Fruit fly (Drosophila melanogaster) whole organism, embryonic: Measurements from ENCODE around the gene CG44000.

Experiments used
- ATbp ChIP-seq: fragments of 200-800 bp; sonication (Bioruptor generic); optimal IDR thresholded peaks from 2 replicates; lab custom pipeline; 2017; ENCODE audit warnings: missing biosample characterization, mild to moderate bottlenecking, missing genetic modification characterization, missing genetic modification reagents
- Asciz ChIP-seq: fragments of 200-800 bp; sonication (Bioruptor generic); optimal IDR thresholded peaks from 2 replicates; lab custom pipeline; 2017; ENCODE audit warnings: missing biosample characterization, mild to moderate bottlenecking, missing genetic modification characterization, missing genetic modification reagents
- BEAF-32 ChIP-seq: fragments of 200-800 bp; sonication (Bioruptor generic); optimal IDR thresholded peaks from 3 replicates; lab custom pipeline; 2017; ENCODE audit warnings: missing biosample characterization, missing genetic modification characterization, mild to moderate bottlenecking, moderate library complexity, missing genetic modification reagents
- BtbVII ChIP-seq: fragments of 200-800 bp; sonication (Bioruptor generic); optimal IDR thresholded peaks from 3 replicates; lab custom pipeline; 2017; ENCODE audit warnings: missing biosample characterization, mild to moderate bottlenecking, missing genetic modification characterization
- CG10366 ChIP-seq: fragments of 200-800 bp; sonication (Bioruptor generic); IDR thresholded peaks from 2 replicates; pipeline ENCODE4 v1.3.6; 2022; ENCODE audit warnings: missing biosample characterization, missing genetic modification characterization
- CG10543 ChIP-seq: fragments of 200-800 bp; sonication (Bioruptor generic); optimal IDR thresholded peaks from 3 replicates; lab custom pipeline; 2017; ENCODE audit warnings: missing biosample characterization, mild to moderate bottlenecking, missing genetic modification characterization, moderate library complexity
- CG11093 ChIP-seq: fragments of 200-800 bp; sonication (Bioruptor generic); IDR thresholded peaks from 3 replicates; pipeline ENCODE4 v1.3.6; 2022; ENCODE audit warnings: missing biosample characterization, missing genetic modification characterization
- CG11504 ChIP-seq: fragments of 200-800 bp; sonication (Bioruptor generic); optimal IDR thresholded peaks from 3 replicates; lab custom pipeline; 2019; ENCODE audit warnings: missing biosample characterization, mild to moderate bottlenecking, missing genetic modification characterization, moderate library complexity
- CG12299 ChIP-seq: fragments of 200-800 bp; sonication (Bioruptor generic); optimal IDR thresholded peaks from 2 replicates; lab custom pipeline; 2018; ENCODE audit warnings: missing biosample characterization, mild to moderate bottlenecking, missing genetic modification characterization
- CG13894 ChIP-seq: fragments of 200-800 bp; sonication (Bioruptor generic); optimal IDR thresholded peaks from 3 replicates; lab custom pipeline; 2018; ENCODE audit warnings: missing biosample characterization, mild to moderate bottlenecking, missing genetic modification characterization, moderate library complexity
- CG18476 ChIP-seq: fragments of 200-800 bp; sonication (Bioruptor generic); optimal IDR thresholded peaks from 2 replicates; lab custom pipeline; 2016; ENCODE audit warnings: missing biosample characterization, mild to moderate bottlenecking, missing genetic modification characterization
- CG2678 ChIP-seq: fragments of 200-800 bp; sonication (Bioruptor generic); optimal IDR thresholded peaks from 3 replicates; lab custom pipeline; 2019; ENCODE audit warnings: missing biosample characterization, mild to moderate bottlenecking, missing genetic modification characterization, moderate library complexity
- CG30431 ChIP-seq: fragments of 200-800 bp; sonication (Bioruptor generic); optimal IDR thresholded peaks from 2 replicates; lab custom pipeline; 2017; ENCODE audit warnings: missing biosample characterization, missing genetic modification characterization
- CG32532 ChIP-seq: fragments of 200-800 bp; sonication (Bioruptor generic); IDR thresholded peaks from 2 replicates; pipeline ENCODE4 v1.3.6; 2022; ENCODE audit warnings: missing biosample characterization, missing genetic modification characterization
- CG3281 ChIP-seq: fragments of 200-800 bp; sonication (Bioruptor generic); optimal IDR thresholded peaks from 3 replicates; lab custom pipeline; 2017; ENCODE audit warnings: missing biosample characterization, mild to moderate bottlenecking, missing genetic modification characterization
- CG34376 ChIP-seq: fragments of 200-800 bp; sonication (Bioruptor generic); optimal IDR thresholded peaks from 2 replicates; lab custom pipeline; 2018; ENCODE audit warnings: missing biosample characterization, mild to moderate bottlenecking, missing genetic modification characterization
- CG34422 ChIP-seq: fragments of 200-800 bp; sonication (Bioruptor generic); IDR thresholded peaks from 3 replicates; pipeline ENCODE4 v1.3.6; 2022; ENCODE audit warnings: missing biosample characterization, missing genetic modification characterization
- CG4424 ChIP-seq: fragments of 200-800 bp; sonication (Bioruptor generic); optimal IDR thresholded peaks from 3 replicates; lab custom pipeline; 2016; ENCODE audit warnings: missing biosample characterization, missing genetic modification characterization
- CG6765 ChIP-seq: fragments of 200-800 bp; sonication (Bioruptor generic); optimal IDR thresholded peaks from 3 replicates; lab custom pipeline; 2017; ENCODE audit warnings: missing biosample characterization, mild to moderate bottlenecking, missing genetic modification characterization
- CG7271 ChIP-seq: fragments of 200-800 bp; sonication (Bioruptor generic); optimal IDR thresholded peaks from 2 replicates; lab custom pipeline; 2018; ENCODE audit warnings: missing biosample characterization, mild to moderate bottlenecking, missing genetic modification characterization, moderate library complexity
- CG7839 ChIP-seq: fragments of 200-800 bp; sonication (Bioruptor generic); optimal IDR thresholded peaks from 3 replicates; lab custom pipeline; 2018; ENCODE audit warnings: missing biosample characterization, mild to moderate bottlenecking, missing genetic modification characterization, moderate library complexity
- CG8944 ChIP-seq: fragments of 200-800 bp; sonication (Bioruptor generic); optimal IDR thresholded peaks from 3 replicates; lab custom pipeline; 2016; ENCODE audit warnings: missing biosample characterization, missing genetic modification characterization
- CG9215 ChIP-seq: fragments of 200-800 bp; sonication (Bioruptor generic); IDR thresholded peaks from 2 replicates; pipeline ENCODE4 v1.3.6; 2022; ENCODE audit warnings: missing biosample characterization, missing genetic modification characterization
- CG9817 ChIP-seq: fragments of 200-800 bp; sonication (Bioruptor generic); optimal IDR thresholded peaks from 2 replicates; lab custom pipeline; 2018; ENCODE audit warnings: missing biosample characterization, mild to moderate bottlenecking, missing genetic modification characterization, moderate library complexity
- CG9876 ChIP-seq: fragments of 200-800 bp; sonication (Bioruptor generic); optimal IDR thresholded peaks from 2 replicates; lab custom pipeline; 2016; ENCODE audit warnings: missing biosample characterization, missing genetic modification characterization
- CkIIα-i1 ChIP-seq: fragments of 200-800 bp; sonication (Bioruptor generic); IDR thresholded peaks from 2 replicates; pipeline ENCODE4 v1.3.6; 2022; ENCODE audit warnings: missing biosample characterization, missing genetic modification characterization
- E2f1 ChIP-seq: fragments of 200-800 bp; sonication (Bioruptor generic); IDR thresholded peaks from 2 replicates; pipeline ENCODE4 v1.3.6; 2022; ENCODE audit warnings: missing biosample characterization, missing genetic modification characterization
- HLH54F ChIP-seq: fragments of 200-800 bp; sonication (Bioruptor generic); optimal IDR thresholded peaks from 3 replicates; lab custom pipeline; 2016; ENCODE audit warnings: missing biosample characterization, missing genetic modification characterization
- Hmr ChIP-seq: fragments of 200-800 bp; sonication (Bioruptor generic); optimal IDR thresholded peaks from 3 replicates; lab custom pipeline; 2017; ENCODE audit warnings: mild to moderate bottlenecking, missing biosample characterization, missing genetic modification reagents, missing genetic modification characterization
- Jarid2 ChIP-seq: fragments of 200-800 bp; sonication (Bioruptor generic); optimal IDR thresholded peaks from 3 replicates; lab custom pipeline; 2017; ENCODE audit warnings: mild to moderate bottlenecking, missing biosample characterization, missing genetic modification reagents, missing genetic modification characterization
- NFAT ChIP-seq: fragments of 200-800 bp; sonication (Bioruptor generic); IDR thresholded peaks from 2 replicates; pipeline ENCODE4 v1.3.6; 2022; ENCODE audit warnings: missing biosample characterization, missing genetic modification characterization
- Nf-YB ChIP-seq: fragments of 200-800 bp; sonication (Bioruptor generic); optimal IDR thresholded peaks from 3 replicates; lab custom pipeline; 2019; ENCODE audit warnings: missing biosample characterization, mild to moderate bottlenecking, missing genetic modification characterization, moderate library complexity
- Oaz ChIP-seq: fragments of 200-800 bp; sonication (Bioruptor generic); IDR thresholded peaks from 2 replicates; pipeline ENCODE4 v1.3.6; 2022; ENCODE audit warnings: missing biosample characterization, missing genetic modification characterization
- Ptx1 ChIP-seq: fragments of 200-800 bp; sonication (Bioruptor generic); IDR thresholded peaks from 2 replicates; pipeline ENCODE4 v1.3.6; 2022; ENCODE audit warnings: missing biosample characterization, missing genetic modification characterization
- ash1 ChIP-seq: fragments of 200-800 bp; sonication (Bioruptor generic); optimal IDR thresholded peaks from 2 replicates; lab custom pipeline; 2018; ENCODE audit warnings: missing biosample characterization, mild to moderate bottlenecking, missing genetic modification characterization
- ci ChIP-seq: fragments of 200-800 bp; sonication (Bioruptor generic); IDR thresholded peaks from 3 replicates; pipeline ENCODE4 v1.3.6; 2022; ENCODE audit warnings: missing biosample characterization, missing genetic modification characterization
- fd64A ChIP-seq: fragments of 200-800 bp; sonication (Bioruptor generic); optimal IDR thresholded peaks from 3 replicates; lab custom pipeline; 2018; ENCODE audit warnings: missing biosample characterization, mild to moderate bottlenecking, missing genetic modification characterization
- fu2 ChIP-seq: fragments of 200-800 bp; sonication (Bioruptor generic); optimal IDR thresholded peaks from 2 replicates; lab custom pipeline; 2016; ENCODE audit warnings: missing biosample characterization, missing genetic modification characterization
- grau ChIP-seq: fragments of 200-800 bp; optimal IDR thresholded peaks from 3 replicates; lab custom pipeline; 2019; ENCODE audit warnings: missing biosample characterization, mild to moderate bottlenecking, missing genetic modification characterization, moderate library complexity
- ind ChIP-seq: fragments of 200-800 bp; sonication (Bioruptor generic); optimal IDR thresholded peaks from 3 replicates; lab custom pipeline; 2016; ENCODE audit warnings: missing biosample characterization, missing genetic modification characterization
- nerfin-2 ChIP-seq: fragments of 200-800 bp; sonication (Bioruptor generic); IDR thresholded peaks from 2 replicates; pipeline ENCODE4 v1.3.6; 2022; ENCODE audit warnings: missing biosample characterization, missing genetic modification characterization; ENCODE audit not compliant: partially characterized antibody
- nom ChIP-seq: fragments of 200-800 bp; sonication (Bioruptor generic); optimal IDR thresholded peaks from 2 replicates; lab custom pipeline; 2017; ENCODE audit warnings: missing biosample characterization, missing genetic modification characterization, mild to moderate bottlenecking, moderate library complexity, missing genetic modification reagents
- odd ChIP-seq: fragments of 200-800 bp; sonication (Bioruptor generic); optimal IDR thresholded peaks from 2 replicates; lab custom pipeline; 2017; ENCODE audit warnings: missing biosample characterization, mild to moderate bottlenecking, missing genetic modification characterization
- pfk ChIP-seq: fragments of 200-800 bp; sonication (Bioruptor generic); optimal IDR thresholded peaks from 2 replicates; lab custom pipeline; 2018; ENCODE audit warnings: missing biosample characterization, mild to moderate bottlenecking, missing genetic modification characterization, moderate library complexity
- sc ChIP-seq, 3 experiments: fragments of >200 bp in 2 of 3; fragments of 200-800 bp in 1 of 3; sonication (Bioruptor generic) in 1 of 3; optimal IDR thresholded peaks; 2 replicates in 2 of 3; 3 replicates in 1 of 3; lab custom pipeline; 2017; ENCODE audit warnings: mild to moderate bottlenecking in 1 of 3, missing biosample characterization in 1 of 3, missing genetic modification characterization in 1 of 3, missing genetic modification reagents in 1 of 3
- sd ChIP-seq: fragments of 200-800 bp; sonication (Bioruptor generic); optimal IDR thresholded peaks from 3 replicates; lab custom pipeline; 2018; ENCODE audit warnings: missing biosample characterization, mild to moderate bottlenecking, missing genetic modification characterization, moderate library complexity
- stc ChIP-seq: fragments of 200-800 bp; sonication (Bioruptor generic); IDR thresholded peaks from 2 replicates; pipeline ENCODE4 v1.3.6; 2022; ENCODE audit warnings: missing biosample characterization, missing genetic modification characterization
- tgo ChIP-seq: fragments of 200-800 bp; sonication (Bioruptor generic); IDR thresholded peaks from 3 replicates; pipeline ENCODE4 v1.3.6; 2022; ENCODE audit warnings: missing biosample characterization, missing genetic modification characterization
- tio ChIP-seq: fragments of 200-800 bp; sonication (Bioruptor generic); optimal IDR thresholded peaks from 2 replicates; lab custom pipeline; 2017; ENCODE audit warnings: missing biosample characterization, missing genetic modification characterization, inconsistent platforms
- unpg ChIP-seq: fragments of 200-800 bp; sonication (Bioruptor generic); optimal IDR thresholded peaks from 3 replicates; lab custom pipeline; 2018; ENCODE audit warnings: missing biosample characterization, mild to moderate bottlenecking, missing genetic modification characterization, moderate library complexity

The CG44000 gene

DNA sequence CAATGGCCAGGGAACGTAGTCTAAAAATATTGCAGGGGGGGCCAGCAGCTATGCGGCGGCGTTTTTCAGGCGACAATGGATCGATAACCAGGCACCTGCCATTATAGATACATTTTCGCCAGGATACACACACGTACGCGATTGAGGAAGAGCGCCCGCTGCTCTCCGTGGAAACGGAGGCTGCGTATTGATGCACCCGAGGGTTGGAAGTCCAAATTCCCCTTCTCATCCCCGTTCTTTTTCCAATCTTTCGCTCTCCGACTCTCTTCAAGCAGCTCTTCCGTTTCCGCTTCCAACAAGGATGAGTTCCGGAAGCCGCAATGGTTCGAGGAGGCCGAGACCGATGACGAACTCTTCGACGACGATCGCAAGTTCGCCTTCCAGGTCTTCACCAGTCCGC, 53.7 kb downstream of the CG44000 start (continued):
- peak; percentile 7 for TF ChIP-seq CG12299
- no peak for TF ChIP-seq CG9215 (GFP tag; lab: Robert Waterston, UW)
- TF ChIP-seq CG10543 (GFP tag; lab: Kevin White, UChicago), result peak; percentile 56
- TF ChIP-seq CG11504 (tag; lab: Kevin White, UChicago), result peak; percentile 12
- TF ChIP-seq CG3281, result peak; percentile 69
- TF ChIP-seq Asciz (GFP tag; lab: Kevin White, UChicago), result peak; percentile 14
- TF ChIP-seq E2f1, result no peak
- TF ChIP-seq BEAF-32, result no peak
- TF ChIP-seq pfk (GFP tag; lab: Kevin White, UChicago), result peak; percentile 73
- no peak for TF ChIP-seq Jarid2
- TF ChIP-seq fu2, result no peak
- TF ChIP-seq CG7839 (tag; lab: Kevin White, UChicago), result no peak
- no peak for TF ChIP-seq NFAT
- TF ChIP-seq CG2678, result peak; percentile 24
- TF ChIP-seq HLH54F, result no peak
- TF ChIP-seq ATbp, result peak; percentile 23
- no peak for TF ChIP-seq Oaz (GFP tag; lab: Robert Waterston, UW)
- no peak for TF ChIP-seq CG9876
- peak; percentile 91 for TF ChIP-seq CG34376 (GFP tag; lab: Kevin White, UChicago)
- TF ChIP-seq ind (GFP tag; lab: Kevin White, UChicago), result no peak
- no peak for TF ChIP-seq sc (optimal IDR thresholded peaks at IDR 0.05; lab: Kevin White, UChicago)
- no peak for TF ChIP-seq sc (GFP tag; optimal IDR thresholded peaks at IDR 0.05; lab: Kevin White, UChicago)
- no peak for TF ChIP-seq tio (GFP tag; lab: Kevin White, UChicago)
- TF ChIP-seq Nf-YB (GFP tag; lab: Kevin White, UChicago), result no peak
- TF ChIP-seq CG18476 (GFP tag; lab: Kevin White, UChicago), result no peak
- TF ChIP-seq ci (GFP tag; lab: Robert Waterston, UW), result peak; percentile 67; the same call in 2 of the 3 replicates
- TF ChIP-seq fd64A (GFP tag; lab: Kevin White, UChicago), result peak; percentile 13
- no peak for TF ChIP-seq nerfin-2
- peak; percentile 55 for TF ChIP-seq nom (GFP tag; lab: Kevin White, UChicago)
- no peak for TF ChIP-seq grau (tag; lab: Kevin White, UChicago)
- peak; percentile 61 for TF ChIP-seq CG13894 (tag; lab: Kevin White, UChicago)
- TF ChIP-seq CG11093, result no peak
- no peak for TF ChIP-seq tgo
- TF ChIP-seq CG4424 (GFP tag; lab: Kevin White, UChicago), result no peak
- no peak for TF ChIP-seq sd
- TF ChIP-seq CG6765 (GFP tag; lab: Kevin White, UChicago), result peak; percentile 85
- no peak for TF ChIP-seq CG9817 (tag; lab: Kevin White, UChicago)
- TF ChIP-seq CG10366 (GFP tag; lab: Robert Waterston, UW), result no peak
- no peak for TF ChIP-seq CG30431 (GFP tag; lab: Kevin White, UChicago)
- TF ChIP-seq CG8944 (GFP tag; lab: Kevin White, UChicago), result no peak
- TF ChIP-seq ash1, result no peak
- TF ChIP-seq BtbVII (GFP tag; lab: Kevin White, UChicago), result peak; percentile 58
- TF ChIP-seq CG7271, result peak; percentile 15
- TF ChIP-seq stc, result 0 out of 2 replicates have a peak, but pooled peaks have one; percentile 29
- TF ChIP-seq odd (GFP tag; lab: Kevin White, UChicago), result peak; percentile 66
- peak; percentile 24 for TF ChIP-seq unpg (GFP tag; lab: Kevin White, UChicago)
- TF ChIP-seq CG32532 (GFP tag; lab: Robert Waterston, UW), result peak; percentile 23; the same call in 1 of the 2 replicates
- TF ChIP-seq Ptx1 (GFP tag; lab: Robert Waterston, UW), result no peak
- peak; percentile 55 for TF ChIP-seq Hmr (GFP tag; lab: Kevin White, UChicago)
- no peak for TF ChIP-seq CG34422 (GFP tag; lab: Robert Waterston, UW)
- TF ChIP-seq CkIIα-i1 (GFP tag; lab: Robert Waterston, UW), result no peak
